Worm (Caenorhabditis elegans) whole organism, mixed stage, embryonic: Measurements from ENCODE around the gene K08B4.7.

ENCODE experiments used
- bed-3 ChIP-seq: fragments of 200-800 bp; sonication (Bioruptor generic); optimal IDR thresholded peaks from 3 replicates; lab custom pipeline; 2018; ENCODE audit warnings: mild to moderate bottlenecking, missing genetic modification characterization, moderate library complexity, missing compliant biosample characterization
- drap-1 ChIP-seq: fragments of 200-800 bp; sonication (Bioruptor generic); optimal IDR thresholded peaks from 3 replicates; lab custom pipeline; 2018; ENCODE audit warnings: mild to moderate bottlenecking, missing genetic modification characterization, missing compliant biosample characterization
- elt-3 ChIP-seq: fragments of 150-350 bp; optimal IDR thresholded peaks from 2 replicates; lab custom pipeline; 2014; ENCODE audit warnings: missing biosample characterization, missing genetic modification characterization
- flh-1 ChIP-seq: fragments of 200-800 bp; sonication (Bioruptor generic); optimal IDR thresholded peaks from 2 replicates; lab custom pipeline; 2018; ENCODE audit warnings: mild to moderate bottlenecking, missing genetic modification characterization, moderate library complexity, missing compliant biosample characterization
- hlh-1 ChIP-seq: fragments of 150-350 bp; optimal IDR thresholded peaks from 2 replicates; lab custom pipeline; 2014; ENCODE audit warnings: missing biosample characterization, missing genetic modification reagents, missing genetic modification characterization
- lin-13 ChIP-seq: fragments of 150-350 bp; optimal IDR thresholded peaks from 2 replicates; lab custom pipeline; 2014; ENCODE audit warnings: missing biosample characterization, missing genetic modification characterization
- lsy-2 ChIP-seq: fragments of 150-350 bp; optimal IDR thresholded peaks from 2 replicates; lab custom pipeline; 2014; ENCODE audit warnings: missing biosample characterization, missing genetic modification characterization
- mls-2 ChIP-seq: sonication (generic microtip); optimal IDR thresholded peaks from 2 replicates; lab custom pipeline; 2016; ENCODE audit warnings: mild to moderate bottlenecking, missing genetic modification characterization, moderate library complexity, missing compliant biosample characterization
- nhr-12 ChIP-seq: fragments of 150-350 bp; optimal IDR thresholded peaks from 2 replicates; lab custom pipeline; 2014; ENCODE audit warnings: missing biosample characterization, missing genetic modification characterization
- snpc-4 ChIP-seq: fragments of 150-350 bp; optimal IDR thresholded peaks from 2 replicates; lab custom pipeline; 2014; ENCODE audit warnings: missing biosample characterization, missing genetic modification characterization
- unc-39 ChIP-seq: fragments of 150-350 bp; optimal IDR thresholded peaks from 2 replicates; lab custom pipeline; 2014; ENCODE audit warnings: missing biosample characterization, missing genetic modification characterization

ce11 chrIV:6076128-6076527 is 16.1 kb downstream of the K08B4.7 start, which contains the start of gene cpg-20:
- no peak for TF ChIP-seq lin-13 (tag; lab: Kevin White, UChicago)
- TF ChIP-seq snpc-4 (tag; lab: Kevin White, UChicago) = no peak
- no peak for TF ChIP-seq hlh-1 (tag; lab: Kevin White, UChicago)
- no peak for TF ChIP-seq lsy-2 (tag; lab: Kevin White, UChicago)
- TF ChIP-seq nhr-12 = no peak
- TF ChIP-seq flh-1 = no peak
- no peak for TF ChIP-seq bed-3
- TF ChIP-seq unc-39 (tag; lab: Kevin White, UChicago) = no peak
- TF ChIP-seq drap-1 (GFP tag; lab: Kevin White, UChicago) = no peak
- TF ChIP-seq mls-2 (tag; lab: Kevin White, UChicago) = no peak
- no peak for TF ChIP-seq elt-3 (tag; lab: Kevin White, UChicago)
